Worm (Caenorhabditis elegans) whole organism, L4/young adult: ENCODE measurements around the gene fubl-1.

Experiments
- W03F9.2 ChIP-seq: fragments of 150-350 bp; optimal IDR thresholded peaks from 2 replicates; lab custom pipeline; 2014; ENCODE audit warnings: missing biosample characterization, missing genetic modification characterization
- dao-5 ChIP-seq: sonication (generic microtip); optimal IDR thresholded peaks from 2 replicates; lab custom pipeline; 2016; ENCODE audit warnings: missing genotype, missing genetic modification characterization, moderate library complexity, missing compliant biosample characterization
- him-1 ChIP-seq: sonication (generic microtip); optimal IDR thresholded peaks from 2 replicates; lab custom pipeline; 2016; ENCODE audit warnings: missing genotype, missing genetic modification reagents, missing genetic modification characterization, missing compliant biosample characterization

- TF ChIP-seq him-1: no peak
- TF ChIP-seq dao-5: no peak
- no peak for TF ChIP-seq W03F9.2 (tag; lab: Kevin White, UChicago)
Measured at ce11 chrV:10270214-10270613, 31.5 kb upstream of the fubl-1 start, which contains the start of gene ric-4.
